Worm (Caenorhabditis elegans) whole organism, L1 larva: ENCODE measurements around the gene T05C12.1.

Experiments used
- Y116A8C.19 ChIP-seq: sonication (generic microtip); optimal IDR thresholded peaks from 2 replicates; lab custom pipeline; 2016; ENCODE audit warnings: missing compliant biosample characterization, missing genetic modification characterization, borderline replicate concordance
- aha-1 ChIP-seq: fragments of 150-350 bp; optimal IDR thresholded peaks from 2 replicates; lab custom pipeline; 2014; ENCODE audit warnings: missing biosample characterization, missing genetic modification characterization
- aly-2 ChIP-seq: fragments of 150-350 bp; optimal IDR thresholded peaks from 2 replicates; lab custom pipeline; 2014; ENCODE audit warnings: missing biosample characterization, missing genetic modification characterization
- blmp-1 ChIP-seq: fragments of 150-350 bp; optimal IDR thresholded peaks from 2 replicates; lab custom pipeline; 2014; ENCODE audit warnings: missing biosample characterization, missing genetic modification characterization
- dpl-1 ChIP-seq, 3 experiments: fragments of 150-350 bp in 2 of 3; sonication (generic microtip) in 1 of 3; optimal IDR thresholded peaks; 2 replicates each; lab custom pipeline; 2014 to 2017; ENCODE audit warnings: missing biosample characterization in 3 of 3, missing genetic modification characterization in 3 of 3, missing genetic modification reagents in 3 of 3
- elt-2 ChIP-seq: sonication (generic microtip); optimal IDR thresholded peaks from 2 replicates; lab custom pipeline; 2016; ENCODE audit warnings: missing genetic modification characterization, mild to moderate bottlenecking, inconsistent platforms, missing compliant biosample characterization, missing genetic modification reagents
- fkh-4 ChIP-seq: sonication (generic microtip); optimal IDR thresholded peaks from 2 replicates; lab custom pipeline; 2016; ENCODE audit warnings: missing compliant biosample characterization, missing genetic modification characterization, borderline replicate concordance
- nhr-12 ChIP-seq: sonication (generic microtip); optimal IDR thresholded peaks from 2 replicates; lab custom pipeline; 2017; ENCODE audit warnings: missing biosample characterization, missing genetic modification characterization
- nhr-28 ChIP-seq: fragments of 150-350 bp; optimal IDR thresholded peaks from 2 replicates; lab custom pipeline; 2014; ENCODE audit warnings: missing biosample characterization, missing genetic modification characterization
- nhr-85 ChIP-seq: sonication (generic microtip); peaks from one replicate; lab custom pipeline; 2016; ENCODE audit warnings: missing genetic modification characterization, inconsistent platforms, missing compliant biosample characterization
- pqm-1 ChIP-seq: sonication (generic microtip); optimal IDR thresholded peaks from 3 replicates; lab custom pipeline; 2017; ENCODE audit warnings: missing biosample characterization, missing genetic modification characterization
- snu-23 ChIP-seq: sonication (generic microtip); optimal IDR thresholded peaks from 2 replicates; lab custom pipeline; 2016; ENCODE audit warnings: missing genetic modification characterization, missing compliant biosample characterization
- ztf-11 ChIP-seq, 2 experiments: sonication (generic microtip); optimal IDR thresholded peaks; 2 replicates each; lab custom pipeline; 2016 to 2017; ENCODE audit warnings: missing genetic modification characterization in 2 of 2, missing biosample characterization in 1 of 2, missing compliant biosample characterization in 1 of 2

DNA sequence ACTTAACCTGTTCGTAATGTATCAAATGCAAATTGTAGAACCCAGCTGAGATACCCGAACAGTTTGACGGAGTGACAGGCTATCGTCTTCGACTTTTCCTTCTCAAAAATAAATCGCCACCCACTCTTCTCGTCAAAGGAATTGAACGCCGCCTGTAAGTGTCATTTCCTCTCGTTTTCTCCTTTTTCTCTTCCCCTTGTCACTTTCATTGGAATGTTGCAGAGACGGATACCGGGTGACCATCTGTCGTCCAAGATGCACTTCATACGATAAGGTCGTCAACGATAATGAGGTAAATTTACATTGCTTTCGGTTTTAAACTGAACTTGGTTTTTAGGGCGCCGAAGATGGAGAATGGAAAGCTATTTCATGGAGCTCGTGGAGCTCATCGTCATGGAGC, 26.3 kb downstream of the T05C12.1 start:
- TF ChIP-seq fkh-4 (no peak), nhr-28 (tag; lab: Kevin White, UChicago) (no peak), aly-2 (tag; lab: Kevin White, UChicago) (no peak), elt-2 (tag; lab: Kevin White, UChicago) (no peak), ztf-11 (tag; optimal IDR thresholded peaks at IDR 0.05; lab: Kevin White, UChicago) (no peak), blmp-1 (peak; percentile 100), nhr-12 (tag; lab: Kevin White, UChicago) (no peak), dpl-1 (GFP tag; optimal IDR thresholded peaks at IDR 0.05; lab: Kevin White, UChicago) (no peak), aha-1 (tag; lab: Kevin White, UChicago) (no peak), snu-23 (GFP tag; lab: Kevin White, UChicago) (no peak), nhr-85 (tag; lab: Kevin White, UChicago) (peak; percentile 30), pqm-1 (no peak), Y116A8C.19 (tag; lab: Kevin White, UChicago) (no peak)
